Worm (Caenorhabditis elegans) whole organism, L3 larva: Measurements from ENCODE around the gene srw-130.
"Not testable (repeated sequence)": the region's sequence is repeated elsewhere in the genome, so short reads cannot be mapped to it uniquely, and the experiment has no call there.

ENCODE experiments used
- aly-2 ChIP-seq: fragments of 150-350 bp; optimal IDR thresholded peaks from 2 replicates; lab custom pipeline; 2014; ENCODE audit warnings: missing biosample characterization, missing genetic modification characterization
- ceh-28 ChIP-seq: fragments of 150-350 bp; optimal IDR thresholded peaks from 2 replicates; lab custom pipeline; 2014; ENCODE audit warnings: missing biosample characterization, missing genetic modification reagents, missing genetic modification characterization
- ceh-82 ChIP-seq: fragments of 150-350 bp; optimal IDR thresholded peaks from 2 replicates; lab custom pipeline; 2014; ENCODE audit warnings: missing biosample characterization, missing genetic modification characterization
- ceh-9 ChIP-seq: sonication (generic microtip); optimal IDR thresholded peaks from 2 replicates; lab custom pipeline; 2018; ENCODE audit warnings: missing biosample characterization, missing genetic modification characterization
- daf-12 ChIP-seq: fragments of 150-350 bp; optimal IDR thresholded peaks from 2 replicates; lab custom pipeline; 2014; ENCODE audit warnings: missing biosample characterization, missing genetic modification reagents, missing genetic modification characterization
- egl-5 ChIP-seq: fragments of 150-350 bp; optimal IDR thresholded peaks from 2 replicates; lab custom pipeline; 2017; ENCODE audit warnings: missing biosample characterization, missing genetic modification reagents, missing genetic modification characterization, inconsistent platforms
- elt-1 ChIP-seq: fragments of 150-350 bp; optimal IDR thresholded peaks from 2 replicates; lab custom pipeline; 2014; ENCODE audit warnings: missing biosample characterization, missing genetic modification characterization
- eor-1 ChIP-seq, 2 experiments: fragments of 150-350 bp; optimal IDR thresholded peaks; 2 replicates each; lab custom pipeline; 2014 to 2018; ENCODE audit warnings: missing biosample characterization in 2 of 2, missing genetic modification characterization in 2 of 2
- fkh-2 ChIP-seq: fragments of 150-350 bp; optimal IDR thresholded peaks from 2 replicates; lab custom pipeline; 2014; ENCODE audit warnings: missing biosample characterization, missing genetic modification reagents, missing genetic modification characterization
- fos-1 ChIP-seq: fragments of 150-350 bp; optimal IDR thresholded peaks from 2 replicates; lab custom pipeline; 2014; ENCODE audit warnings: missing biosample characterization, missing genetic modification characterization
- hmg-11 ChIP-seq: sonication (generic microtip); optimal IDR thresholded peaks from 2 replicates; lab custom pipeline; 2016; ENCODE audit warnings: missing genetic modification characterization, missing compliant biosample characterization
- lsy-12 ChIP-seq: sonication (generic microtip); optimal IDR thresholded peaks from 2 replicates; lab custom pipeline; 2016; ENCODE audit warnings: mild to moderate bottlenecking, missing genetic modification characterization, missing compliant biosample characterization
- mdl-1 ChIP-seq: fragments of 150-350 bp; optimal IDR thresholded peaks from 2 replicates; lab custom pipeline; 2014; ENCODE audit warnings: missing biosample characterization, missing genetic modification characterization
- nfya-1 ChIP-seq: sonication (generic microtip); optimal IDR thresholded peaks from 2 replicates; lab custom pipeline; 2017; ENCODE audit warnings: missing genetic modification characterization, mild to moderate bottlenecking, missing compliant biosample characterization, antibody characterized with exemption, moderate library complexity; ENCODE audit not compliant: insufficient read depth
- nhr-11 ChIP-seq: fragments of 150-350 bp; optimal IDR thresholded peaks from 2 replicates; lab custom pipeline; 2014; ENCODE audit warnings: missing biosample characterization, missing genetic modification characterization
- nhr-23 ChIP-seq: fragments of 150-350 bp; optimal IDR thresholded peaks from 2 replicates; lab custom pipeline; 2014; ENCODE audit warnings: missing biosample characterization, missing genetic modification reagents, missing genetic modification characterization
- nhr-28 ChIP-seq: fragments of 150-350 bp; optimal IDR thresholded peaks from 2 replicates; lab custom pipeline; 2014; ENCODE audit warnings: missing biosample characterization, missing genetic modification characterization
- nhr-43 ChIP-seq: sonication (generic microtip); optimal IDR thresholded peaks from 2 replicates; lab custom pipeline; 2016; ENCODE audit warnings: mild to moderate bottlenecking, missing genetic modification characterization, missing compliant biosample characterization; ENCODE audit not compliant: poor library complexity, severe bottlenecking
- nhr-76 ChIP-seq: fragments of 150-350 bp; sonication (generic microtip); optimal IDR thresholded peaks from 5 replicates; lab custom pipeline; 2014; ENCODE audit warnings: missing biosample characterization, missing genetic modification characterization
- pha-4 ChIP-seq: fragments of 150-350 bp; optimal IDR thresholded peaks from 2 replicates; lab custom pipeline; 2014; ENCODE audit warnings: missing biosample characterization, missing genetic modification reagents, missing genetic modification characterization
- pqm-1 ChIP-seq: fragments of 150-350 bp; optimal IDR thresholded peaks from 2 replicates; lab custom pipeline; 2017; ENCODE audit warnings: missing biosample characterization, missing genetic modification characterization, inconsistent platforms
- sea-2 ChIP-seq: fragments of 150-350 bp; sonication (generic microtip); optimal IDR thresholded peaks from 4 replicates; lab custom pipeline; 2014; ENCODE audit warnings: missing biosample characterization, missing genetic modification reagents, missing genetic modification characterization
- skn-1 ChIP-seq: fragments of 150-350 bp; optimal IDR thresholded peaks from 2 replicates; lab custom pipeline; 2014; ENCODE audit warnings: missing biosample characterization, missing genetic modification characterization
- snpc-4 ChIP-seq: fragments of 150-350 bp; optimal IDR thresholded peaks from 2 replicates; lab custom pipeline; 2014; ENCODE audit warnings: missing biosample characterization, missing genetic modification characterization
- tbx-2 ChIP-seq: sonication (generic microtip); optimal IDR thresholded peaks from 2 replicates; lab custom pipeline; 2016; ENCODE audit warnings: mild to moderate bottlenecking, missing genetic modification characterization, missing compliant biosample characterization
- unc-62 ChIP-seq: fragments of 150-350 bp; sonication (generic microtip); optimal IDR thresholded peaks from 4 replicates; lab custom pipeline; 2014; ENCODE audit warnings: missing biosample characterization, missing genetic modification reagents, missing genetic modification characterization
- zag-1 ChIP-seq: fragments of 150-350 bp; optimal IDR thresholded peaks from 2 replicates; lab custom pipeline; 2014; ENCODE audit warnings: missing biosample characterization, missing genetic modification characterization
- ztf-11 ChIP-seq: fragments of 150-350 bp; optimal IDR thresholded peaks from 2 replicates; lab custom pipeline; 2014; ENCODE audit warnings: missing biosample characterization, missing genetic modification characterization
- ztf-4 ChIP-seq: fragments of 150-350 bp; optimal IDR thresholded peaks from 2 replicates; lab custom pipeline; 2014; ENCODE audit warnings: missing biosample characterization, missing genetic modification characterization

The srw-130 gene

DNA sequence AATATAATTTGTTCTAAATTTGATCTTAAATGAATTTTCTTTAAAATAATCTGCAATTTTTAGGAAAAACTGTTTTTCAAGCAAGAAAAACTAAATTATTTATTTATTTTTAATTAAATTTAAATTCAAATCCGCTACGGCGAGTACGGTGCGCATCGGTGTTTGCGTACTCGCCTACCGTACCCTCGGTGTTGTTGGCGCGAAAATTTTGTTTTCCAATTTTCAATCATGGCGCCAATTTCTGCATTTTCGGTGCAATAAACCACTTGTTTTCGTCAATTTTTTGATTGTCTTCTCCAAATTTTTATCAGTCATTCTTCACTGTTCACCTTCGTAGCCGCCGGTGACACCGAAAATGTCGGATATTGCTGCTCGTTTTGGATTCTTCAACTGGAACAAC, 30.1 kb upstream of the srw-130 start, which contains the start of gene pygl-1:
pygl-1 (plus strand) TSS at position 211 of the 400 bp plus-strand sequence.
- no peak for TF ChIP-seq skn-1 (tag; lab: Kevin White, UChicago)
- TF ChIP-seq nfya-1 = no peak
- TF ChIP-seq ceh-82 (tag; lab: Kevin White, UChicago) = no peak
- no peak for TF ChIP-seq zag-1 (tag; lab: Kevin White, UChicago)
- TF ChIP-seq egl-5 (tag; lab: Kevin White, UChicago) = no peak
- TF ChIP-seq ceh-28 (tag; lab: Kevin White, UChicago) = no peak
- no peak for TF ChIP-seq tbx-2
- no peak for TF ChIP-seq sea-2 (GFP tag; lab: Kevin White, UChicago)
- no peak for TF ChIP-seq ceh-9 (tag; lab: Kevin White, UChicago)
- no peak for TF ChIP-seq unc-62 (GFP tag; lab: Kevin White, UChicago)
- no peak for TF ChIP-seq nhr-43 (tag; lab: Kevin White, UChicago)
- TF ChIP-seq pqm-1 (tag; lab: Kevin White, UChicago) = no peak
- no peak for TF ChIP-seq pha-4 (tag; lab: Kevin White, UChicago)
- no peak for TF ChIP-seq ztf-4
- TF ChIP-seq fos-1 (tag; lab: Kevin White, UChicago) = no peak
- TF ChIP-seq snpc-4 (tag; lab: Kevin White, UChicago) = no peak
- no peak for TF ChIP-seq aly-2 (tag; lab: Kevin White, UChicago)
- no peak for TF ChIP-seq nhr-28 (tag; lab: Kevin White, UChicago)
- no peak for TF ChIP-seq eor-1 (tag; optimal IDR thresholded peaks at IDR 0.05; lab: Kevin White, UChicago)

- TF ChIP-seq eor-1 (tag; optimal IDR thresholded peaks at IDR 0.05; lab: Kevin White, UChicago) (no peak), elt-1 (tag; lab: Kevin White, UChicago) (no peak), nhr-23 (tag; lab: Kevin White, UChicago) (no peak), hmg-11 (no peak), ceh-9 (tag; lab: Kevin White, UChicago) (no peak), mdl-1 (no peak), ztf-4 (no peak), ztf-11 (tag; lab: Kevin White, UChicago) (no peak), lsy-12 (tag; lab: Kevin White, UChicago) (no peak), nhr-76 (tag; lab: Kevin White, UChicago) (no peak), sea-2 (GFP tag; lab: Kevin White, UChicago) (no peak), nhr-11 (no peak)
Observed at ce11 chrV:3575759-3576158, 27.1 kb upstream of the srw-130 start, which contains the start of gene grl-27. TSS of gene grl-27 (minus strand) at chrV:3575859.

DNA sequence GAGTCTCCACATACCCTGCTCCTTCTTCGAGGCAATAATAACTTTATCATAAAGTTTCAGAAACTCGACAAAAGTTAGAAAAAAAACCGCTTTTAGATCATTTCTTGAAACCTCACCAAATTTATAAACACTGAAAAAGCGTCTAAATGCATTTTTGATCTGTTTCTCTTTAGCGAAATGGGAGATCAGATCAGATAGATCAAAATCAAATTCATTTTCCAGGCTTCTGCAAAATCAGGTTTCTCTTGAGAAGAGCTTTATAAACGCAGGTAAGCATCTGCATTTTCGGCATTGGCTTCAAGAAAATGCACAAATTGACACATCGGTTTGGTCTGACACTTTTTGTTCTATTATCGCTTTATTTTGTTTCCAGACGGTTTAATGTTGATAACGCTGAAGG, 23.7 kb upstream of the srw-130 start, which contains the start of gene F40C5.1:
F40C5.1 (plus strand) TSS at position 301 of the 400 bp plus-strand sequence.
- TF ChIP-seq unc-62 (GFP tag; lab: Kevin White, UChicago); ztf-11 (tag; lab: Kevin White, UChicago); lsy-12 (tag; lab: Kevin White, UChicago): not testable (repeated sequence)

DNA sequence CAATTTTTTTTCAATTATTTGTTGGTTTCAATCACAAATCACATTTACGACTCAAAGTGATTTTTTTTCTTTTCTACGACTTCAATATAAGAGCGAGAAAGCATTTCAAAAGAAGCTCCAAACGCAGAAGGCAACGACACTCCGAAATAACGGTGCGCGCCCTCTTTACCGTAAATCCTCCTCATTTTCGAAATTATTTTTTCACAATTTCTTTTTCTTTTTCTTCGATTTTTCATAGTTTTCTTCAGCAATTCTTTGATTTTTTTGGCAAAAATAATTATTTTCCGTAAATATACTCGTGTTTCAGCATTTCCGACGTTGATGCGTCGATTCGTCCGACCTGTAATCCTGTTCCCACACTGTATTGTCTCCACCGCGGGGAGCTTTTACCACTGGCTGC, 22.0 kb upstream of the srw-130 start, which contains the start of gene F40C5.2:
F40C5.2 (plus strand) TSS at position 301 of the 400 bp plus-strand sequence.
- TF ChIP-seq pha-4, fkh-2, snpc-4 (tag; lab: Kevin White, UChicago): not testable (repeated sequence)

- TF ChIP-seq sea-2 (GFP tag; lab: Kevin White, UChicago); aly-2 (tag; lab: Kevin White, UChicago); eor-1 (tag; optimal IDR thresholded peaks at IDR 0.05; lab: Kevin White, UChicago): not testable (repeated sequence)
- TF ChIP-seq, all 47 proteins: peak for 0; not testable (repeated sequence) for 47
Observed at ce11 chrV:3564335-3564734, 15.6 kb upstream of the srw-130 start, which contains the start of gene T24A6.17. TSS of gene T24A6.17 (minus strand) at chrV:3564435.

- TF ChIP-seq ztf-11, snpc-4, daf-12 (tag; lab: Kevin White, UChicago): not testable (repeated sequence)
- TF ChIP-seq, all 47 proteins: peak for 0; not testable (repeated sequence) for 47
Observed at ce11 chrV:3562824-3563223, 14.1 kb upstream of the srw-130 start, which contains the start of gene T24A6.16. TSS of gene T24A6.16 (minus strand) at chrV:3562924.
